Fruit fly (Drosophila melanogaster) whole organism: Measurements from ENCODE around the gene Trim9.

Source experiments
- CG8478 ChIP-seq: fragments of >200 bp; optimal IDR thresholded peaks from 2 replicates; lab custom pipeline; 2018; ENCODE audit warnings: inconsistent platforms
- Dll ChIP-seq: fragments of >200 bp; optimal IDR thresholded peaks from 2 replicates; lab custom pipeline; 2017
- EcR ChIP-seq, 2 experiments: fragments of >200 bp; optimal IDR thresholded peaks; 2 replicates each; lab custom pipeline; 2017; ENCODE audit warnings: missing biosample characterization in 2 of 2, missing genetic modification characterization in 2 of 2, missing genetic modification reagents in 2 of 2
- psq ChIP-seq: fragments of >200 bp; optimal IDR thresholded peaks from 2 replicates; lab custom pipeline; 2017

DNA sequence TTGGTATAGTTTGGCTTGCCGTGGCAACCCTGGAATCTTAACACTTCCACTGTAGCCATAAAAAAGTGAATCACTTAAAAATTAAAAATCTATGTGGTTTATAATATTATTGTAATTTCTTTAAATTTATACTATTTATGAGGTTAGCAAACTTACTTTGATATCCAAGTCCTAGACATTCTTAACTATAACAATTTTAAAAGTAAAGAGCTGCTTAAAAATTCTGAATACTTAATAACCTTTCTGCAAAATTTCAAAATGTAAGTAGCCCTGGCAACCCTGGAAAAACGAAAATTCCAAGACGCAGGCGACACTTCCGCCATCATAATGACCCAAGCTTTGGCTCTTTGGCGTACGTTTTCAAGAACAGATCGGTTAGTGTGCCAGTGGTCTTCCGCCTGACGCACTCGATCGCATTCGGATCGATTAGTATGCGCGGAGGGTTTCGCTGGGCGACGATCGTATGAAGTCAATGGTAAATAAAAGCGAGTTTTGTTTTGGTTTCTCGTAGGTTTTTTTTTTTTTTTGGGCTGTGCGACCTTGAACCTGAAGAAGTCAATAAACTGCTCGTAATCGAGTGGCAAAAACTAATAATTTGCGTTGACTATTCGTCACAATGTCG, 29.0 kb upstream of the Trim9 start:
- TF ChIP-seq Dll (lab: Kevin White, UChicago), result no peak
- TF ChIP-seq CG8478 (lab: Kevin White, UChicago), result no peak
- TF ChIP-seq EcR (GFP tag; optimal IDR thresholded peaks at IDR 0.05; lab: Kevin White, UChicago), result no peak
- TF ChIP-seq psq (lab: Kevin White, UChicago), result no peak
